Worm (Caenorhabditis elegans): ENCODE data around the gene rpn-2.

The rpn-2 gene

ce11 chrIII:6190810-6191209 lies 8.2 kb upstream of the rpn-2 start, which contains the start of gene C23G10.5:
Gene C23G10.5 (plus strand): TSS chrIII:6191110.
- no peak for TF ChIP-seq mxl-3 (GFP tag; optimal IDR thresholded peaks at IDR 0.05)
- TF ChIP-seq F10B5.3 (tag; optimal IDR thresholded peaks at IDR 0.05), result no peak
- TF ChIP-seq set-16 (GFP tag; IDR thresholded peaks at IDR 0.05), result no peak
- no peak for TF ChIP-seq arid-1 (GFP tag; conservative IDR thresholded peaks at IDR 0.05)
- no peak for TF ChIP-seq unc-130 (GFP tag; optimal IDR thresholded peaks at IDR 0.05)
- no peak for TF ChIP-seq ztf-7 (tag; optimal IDR thresholded peaks at IDR 0.05)
- no peak for TF ChIP-seq lsy-2 (tag; optimal IDR thresholded peaks at IDR 0.05)
- TF ChIP-seq dmd-8 (GFP tag; IDR thresholded peaks at IDR 0.05), result no peak
- no peak for TF ChIP-seq duxl-1 (tag; optimal IDR thresholded peaks at IDR 0.05; ENCODE audit: poor library complexity)
- no peak for TF ChIP-seq Y75B8A.6 (GFP tag; IDR thresholded peaks at IDR 0.05)
- no peak for TF ChIP-seq T20F7.1 (GFP tag; optimal IDR thresholded peaks at IDR 0.05)
- no peak for TF ChIP-seq Y105C5A.15 (GFP tag; IDR thresholded peaks at IDR 0.05)
- TF ChIP-seq ces-1 (GFP tag; optimal IDR thresholded peaks at IDR 0.05), result no peak
- no peak for TF ChIP-seq mxl-2 (GFP tag; conservative IDR thresholded peaks at IDR 0.05)
- no peak for TF ChIP-seq lin-29 (GFP tag; IDR thresholded peaks at IDR 0.05)
- no peak for TF ChIP-seq tra-1 (GFP tag; IDR thresholded peaks at IDR 0.05)
- TF ChIP-seq sdz-12 (GFP tag; optimal IDR thresholded peaks at IDR 0.05), result no peak

- no peak for TF ChIP-seq F10B5.3 (tag; optimal IDR thresholded peaks at IDR 0.05)
- no peak for TF ChIP-seq spr-3 (GFP tag; optimal IDR thresholded peaks at IDR 0.05)
- no peak for TF ChIP-seq nhr-10 (tag; optimal IDR thresholded peaks at IDR 0.05)
- TF ChIP-seq lin-29 (GFP tag; IDR thresholded peaks at IDR 0.05), result no peak
- no peak for TF ChIP-seq ztf-11 (tag; optimal IDR thresholded peaks at IDR 0.05)
- TF ChIP-seq dmd-6 (GFP tag; IDR thresholded peaks at IDR 0.05), result no peak
- no peak for TF ChIP-seq egl-27 (tag; optimal IDR thresholded peaks at IDR 0.05)
- TF ChIP-seq madf-5 (GFP tag; IDR thresholded peaks at IDR 0.05), result no peak
- no peak for TF ChIP-seq F26F4.8 (GFP tag; conservative IDR thresholded peaks at IDR 0.05)
- TF ChIP-seq lir-3 (tag; optimal IDR thresholded peaks at IDR 0.05), result no peak
- no peak for TF ChIP-seq pha-4 (GFP tag; IDR thresholded peaks at IDR 0.05)
- no peak for TF ChIP-seq pha-4 (tag; optimal IDR thresholded peaks at IDR 0.05)
- TF ChIP-seq lin-1 (GFP tag; IDR thresholded peaks at IDR 0.05), result no peak
- TF ChIP-seq spr-1 (tag; optimal IDR thresholded peaks at IDR 0.05), result no peak
- no peak for TF ChIP-seq lsy-2 (tag; optimal IDR thresholded peaks at IDR 0.05)
- no peak for TF ChIP-seq pqm-1 (tag; optimal IDR thresholded peaks at IDR 0.05)
- no peak for TF ChIP-seq unc-62 (GFP tag; optimal IDR thresholded peaks at IDR 0.05 in 1 of 2)
- no peak for TF ChIP-seq unc-62 (tag; optimal IDR thresholded peaks at IDR 0.05)
Measured at ce11 chrIII:6194480-6194879, 4.5 kb upstream of the rpn-2 start, which contains the start of gene ugt-66. Gene ugt-66 (minus strand): TSS chrIII:6194580.

ce11 chrIII:6195718-6196117 lies 3.3 kb upstream of the rpn-2 start:
- TF ChIP-seq lin-38 (GFP tag; IDR thresholded peaks at IDR 0.05), result peak; percentile 51
- TF ChIP-seq aly-2 (tag; optimal IDR thresholded peaks at IDR 0.05), result no peak
- 0 out of 2 replicates have a peak, but pooled peaks have one; percentile 29 for TF ChIP-seq Y48G9A.11 (GFP tag; IDR thresholded peaks at IDR 0.05)
- no peak for TF ChIP-seq nhr-42 (GFP tag; IDR thresholded peaks at IDR 0.05)
- TF ChIP-seq lim-7 (GFP tag; IDR thresholded peaks at IDR 0.05), result no peak
- no peak for TF ChIP-seq dmd-9 (GFP tag; IDR thresholded peaks at IDR 0.05)
- peak; percentile 70 for TF ChIP-seq F49E8.2 (tag; optimal IDR thresholded peaks at IDR 0.05; ENCODE audit: borderline replicate concordance)
- no peak for TF ChIP-seq nhr-10 (tag; optimal IDR thresholded peaks at IDR 0.05)

Data from whole organism, L4 larva.